Worm (Caenorhabditis elegans) whole organism, L4/young adult: ENCODE data around the gene Y55D5A.3.

ENCODE experiments used
- W03F9.2 ChIP-seq: fragments of 150-350 bp; optimal IDR thresholded peaks from 2 replicates; lab custom pipeline; 2014; ENCODE audit warnings: missing biosample characterization, missing genetic modification characterization
- dao-5 ChIP-seq: sonication (generic microtip); optimal IDR thresholded peaks from 2 replicates; lab custom pipeline; 2016; ENCODE audit warnings: missing genotype, missing genetic modification characterization, moderate library complexity, missing compliant biosample characterization
- him-1 ChIP-seq: sonication (generic microtip); optimal IDR thresholded peaks from 2 replicates; lab custom pipeline; 2016; ENCODE audit warnings: missing genotype, missing genetic modification reagents, missing genetic modification characterization, missing compliant biosample characterization

DNA sequence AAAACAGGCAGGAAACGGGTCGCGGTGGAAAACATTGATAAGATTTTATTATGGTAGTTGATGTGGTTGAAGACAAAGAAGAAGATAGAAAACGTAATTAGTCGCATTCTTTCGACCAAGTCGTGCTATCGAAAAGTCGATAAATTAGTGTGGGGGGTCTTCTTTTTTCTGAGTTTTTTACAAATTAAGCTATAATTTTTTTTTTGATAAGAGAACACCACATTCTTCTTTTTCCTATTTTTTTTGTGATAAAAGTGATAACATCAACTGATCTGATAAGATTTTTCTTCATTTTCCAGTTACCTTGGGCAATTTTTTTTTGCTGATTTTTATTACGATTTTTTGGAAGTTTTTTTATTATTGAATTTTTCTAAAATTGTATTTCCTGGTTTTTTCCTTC is 5.3 kb upstream of the Y55D5A.3 start:
- TF ChIP-seq dao-5 (tag; lab: Kevin White, UChicago) (no peak), him-1 (tag; lab: Kevin White, UChicago) (no peak), W03F9.2 (tag; lab: Kevin White, UChicago) (no peak)
